Worm (Caenorhabditis elegans): ENCODE data around the gene cdd-2.

DNA sequence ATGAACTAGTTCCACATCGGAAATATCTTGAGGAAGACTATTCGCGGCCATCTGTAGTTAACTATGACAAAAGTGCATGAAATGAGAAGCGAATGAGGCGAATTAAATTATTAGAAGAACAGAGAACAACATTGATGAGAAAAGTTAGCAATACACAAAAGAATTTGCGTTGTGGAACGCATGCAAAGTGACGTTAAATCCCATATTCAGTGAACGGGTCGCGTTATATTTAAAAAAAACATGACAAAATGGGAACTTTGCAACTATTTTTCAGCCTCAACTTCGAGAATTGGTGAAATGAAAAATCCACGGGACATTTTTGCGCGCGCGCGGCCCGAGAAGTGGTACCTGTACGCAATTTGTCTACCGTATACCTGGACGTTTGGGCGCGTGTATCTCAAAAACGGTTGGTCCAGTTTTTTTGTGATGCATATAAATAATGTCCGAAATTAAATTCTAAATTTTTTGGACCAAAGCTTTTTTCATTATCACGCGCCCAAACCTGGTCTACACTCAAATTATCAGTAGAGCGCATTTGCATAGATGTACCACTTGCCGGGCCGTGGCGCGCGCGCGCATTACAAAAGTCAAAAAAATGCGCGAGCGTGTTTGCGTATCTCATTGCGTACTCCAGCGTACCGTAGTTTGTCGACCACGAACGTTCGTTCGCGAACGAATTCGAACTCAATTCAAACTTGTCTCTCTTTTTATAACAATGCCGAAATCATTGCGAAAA is at the start of gene cdd-2, which contains the start of gene oef-1:
- TF ChIP-seq peb-1 (tag; optimal IDR thresholded peaks at IDR 0.05) (no peak), dmd-4 (tag; optimal IDR thresholded peaks at IDR 0.05) (no peak), ama-1 (optimal IDR thresholded peaks at IDR 0.05) (no peak), snpc-4 (tag; optimal IDR thresholded peaks at IDR 0.05) (no peak), nhr-10 (tag; optimal IDR thresholded peaks at IDR 0.05) (no peak), elt-3 (tag; optimal IDR thresholded peaks at IDR 0.05) (no peak), fos-1 (tag; optimal IDR thresholded peaks at IDR 0.05) (no peak), nhr-237 (tag; optimal IDR thresholded peaks at IDR 0.05) (no peak), lin-13 (GFP tag; optimal IDR thresholded peaks at IDR 0.05) (no peak), skn-1 (tag; optimal IDR thresholded peaks at IDR 0.05) (no peak), ztf-11 (tag; optimal IDR thresholded peaks at IDR 0.05) (no peak)
